Fruit fly (Drosophila melanogaster) whole organism, embryonic: Measurements from ENCODE around the gene RpS3.

ENCODE experiments used
- CG12155 ChIP-seq: fragments of 200-800 bp; sonication (Bioruptor generic); optimal IDR thresholded peaks from 3 replicates; lab custom pipeline; 2016; ENCODE audit warnings: missing biosample characterization, missing genetic modification characterization
- CG13296 ChIP-seq: fragments of 200-800 bp; sonication (Bioruptor generic); optimal IDR thresholded peaks from 3 replicates; lab custom pipeline; 2018; ENCODE audit warnings: missing biosample characterization, mild to moderate bottlenecking, missing genetic modification characterization
- CG18262 ChIP-seq: fragments of 200-800 bp; optimal IDR thresholded peaks from 3 replicates; lab custom pipeline; 2019; ENCODE audit warnings: missing biosample characterization, mild to moderate bottlenecking, missing genetic modification characterization, moderate library complexity
- CG8765 ChIP-seq: fragments of 200-800 bp; sonication (Bioruptor generic); IDR thresholded peaks from 2 replicates; pipeline ENCODE4 v1.3.6; 2022; ENCODE audit warnings: missing biosample characterization, missing genetic modification characterization
- Dfd ChIP-seq, 2 experiments: fragments of >200 bp; optimal IDR thresholded peaks; 2 replicates each; lab custom pipeline; 2017; ENCODE audit warnings: missing biosample characterization in 2 of 2, missing genetic modification characterization in 2 of 2
- Hr78 ChIP-seq, 2 experiments: fragments of 200-800 bp in 1 of 2; fragments of >200 bp in 1 of 2; sonication (Bioruptor generic) in 1 of 2; optimal IDR thresholded peaks; 2 replicates each; lab custom pipeline; 2017 to 2019; ENCODE audit warnings: missing biosample characterization in 2 of 2, missing genetic modification characterization in 2 of 2, mild to moderate bottlenecking in 1 of 2, moderate library complexity in 1 of 2
- Lhr ChIP-seq: fragments of 200-800 bp; sonication (Bioruptor generic); optimal IDR thresholded peaks from 3 replicates; lab custom pipeline; 2017; ENCODE audit warnings: mild to moderate bottlenecking, missing biosample characterization, missing genetic modification reagents, missing genetic modification characterization
- disco-r ChIP-seq: fragments of 200-800 bp; sonication (Bioruptor generic); optimal IDR thresholded peaks from 2 replicates; lab custom pipeline; 2016; ENCODE audit warnings: missing biosample characterization, missing genetic modification characterization
- gt ChIP-seq: fragments of 200-800 bp; sonication (Bioruptor generic); IDR thresholded peaks from 2 replicates; pipeline ENCODE4 v1.3.6; 2022; ENCODE audit warnings: missing biosample characterization, missing genetic modification characterization
- pan ChIP-seq, 4 experiments: fragments of >200 bp in 3 of 4; fragments of 200-800 bp in 1 of 4; sonication (Bioruptor generic) in 1 of 4; optimal IDR thresholded peaks in 3 of 4; IDR thresholded peaks in 1 of 4; 2 replicates each; pipeline versions ENCODE4 v1.3.6 to Lab custom; 2017 to 2022; ENCODE audit warnings: missing biosample characterization in 2 of 4, missing genetic modification characterization in 2 of 4, mixed read lengths in 1 of 4
- sima ChIP-seq: fragments of 200-800 bp; sonication (Bioruptor generic); optimal IDR thresholded peaks from 2 replicates; lab custom pipeline; 2016; ENCODE audit warnings: missing biosample characterization, missing genetic modification characterization
- trem ChIP-seq: fragments of 200-800 bp; optimal IDR thresholded peaks from 3 replicates; lab custom pipeline; 2019; ENCODE audit warnings: missing biosample characterization, mild to moderate bottlenecking, missing genetic modification characterization, moderate library complexity

- TF ChIP-seq CG12155 (GFP tag; lab: Kevin White, UChicago) (no peak), CG13296 (no peak), disco-r (GFP tag; lab: Kevin White, UChicago) (no peak), Lhr (no peak), CG8765 (no peak), CG18262 (tag; lab: Kevin White, UChicago) (no peak), Hr78 (GFP tag; optimal IDR thresholded peaks at IDR 0.05; lab: Kevin White, UChicago) (no peak), trem (tag; lab: Kevin White, UChicago) (no peak), pan (optimal IDR thresholded peaks at IDR 0.05; lab: Kevin White, UChicago) (no peak), pan (GFP tag; optimal IDR thresholded peaks at IDR 0.05 in 1 of 2, IDR thresholded peaks at IDR 0.05 in 1 of 2) (no peak), sima (GFP tag; lab: Kevin White, UChicago) (no peak), Dfd (GFP tag; optimal IDR thresholded peaks at IDR 0.05; lab: Kevin White, UChicago) (no peak), gt (GFP tag; lab: Robert Waterston, UW) (no peak)
Measured at dm6 chr3R:23399679-23400078, 41.1 kb downstream of the RpS3 start.
